Fruit fly (Drosophila melanogaster) Kc167 (cell line): ENCODE measurements around the gene Acn.

Experiments used
- h ChIP-seq: fragments of >200 bp; optimal IDR thresholded peaks from 3 replicates; lab custom pipeline; 2018; ENCODE audit warnings: missing external identifiers
- insv ChIP-seq: fragments of >200 bp; optimal IDR thresholded peaks from 3 replicates; lab custom pipeline; 2018; ENCODE audit warnings: missing external identifiers
- psq ChIP-seq: fragments of >200 bp; optimal IDR thresholded peaks from 2 replicates; lab custom pipeline; 2017; ENCODE audit warnings: missing external identifiers
- ttk ChIP-seq: sonication (Bioruptor generic); optimal IDR thresholded peaks from 2 replicates; lab custom pipeline; 2017; ENCODE audit warnings: missing external identifiers

DNA sequence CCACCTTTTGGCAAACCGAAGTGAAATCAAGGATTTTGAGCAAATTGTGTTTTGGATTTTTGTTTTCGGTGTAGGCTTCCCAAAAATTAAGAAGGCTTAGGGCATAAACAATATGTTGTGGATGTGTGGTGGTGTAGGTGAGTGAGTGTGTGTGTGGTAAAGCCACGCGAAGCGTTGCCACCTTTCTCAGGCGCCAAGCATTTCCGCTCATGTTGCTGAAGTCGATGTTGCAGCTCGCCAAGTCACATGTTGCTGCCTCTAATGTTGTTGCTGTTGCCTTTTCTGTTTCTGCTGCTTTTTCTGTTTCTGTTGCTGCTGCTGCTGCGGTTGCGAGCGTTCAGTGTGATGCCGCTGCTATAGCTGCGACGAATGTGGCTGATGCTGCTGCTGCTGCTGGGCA is 34.6 kb downstream of the Acn start:
- TF ChIP-seq h (lab: Kevin White, UChicago) = no peak
- TF ChIP-seq insv (lab: Kevin White, UChicago) = no peak
- no peak for TF ChIP-seq psq (lab: Kevin White, UChicago)
- TF ChIP-seq ttk = no peak
